Worm (Caenorhabditis elegans): ENCODE measurements around the gene F14D2.11.

The F14D2.11 gene

ce11 chrII:3322257-3322656 lies 19.6 kb downstream of the F14D2.11 start, which contains the start of gene Y46D2A.1:
Y46D2A.1 (plus strand) TSS chrII:3322557.
- TF ChIP-seq nhr-2 (tag; optimal IDR thresholded peaks at IDR 0.05) (no peak), bed-3 (GFP tag; optimal IDR thresholded peaks at IDR 0.05) (no peak), tbx-8 (GFP tag; optimal IDR thresholded peaks at IDR 0.05) (no peak), hlh-1 (tag; optimal IDR thresholded peaks at IDR 0.05) (no peak), ceh-83 (GFP tag; optimal IDR thresholded peaks at IDR 0.05) (no peak), drap-1 (GFP tag; optimal IDR thresholded peaks at IDR 0.05) (no peak), cnd-1 (tag; optimal IDR thresholded peaks at IDR 0.05) (no peak)

- no peak for TF ChIP-seq mep-1 (tag; optimal IDR thresholded peaks at IDR 0.05)
- TF ChIP-seq ztf-11 (tag; optimal IDR thresholded peaks at IDR 0.05), result no peak
- no peak for TF ChIP-seq lsy-2 (tag; optimal IDR thresholded peaks at IDR 0.05)
- no peak for TF ChIP-seq bed-3 (GFP tag; optimal IDR thresholded peaks at IDR 0.05)
Observed at ce11 chrII:3318839-3319238, 23.1 kb downstream of the F14D2.11 start.

- TF ChIP-seq flh-1 (GFP tag; optimal IDR thresholded peaks at IDR 0.05), result no peak
- no peak for TF ChIP-seq hlh-1 (tag; optimal IDR thresholded peaks at IDR 0.05)
- TF ChIP-seq lsy-2 (tag; optimal IDR thresholded peaks at IDR 0.05), result no peak
- no peak for TF ChIP-seq cnd-1 (tag; optimal IDR thresholded peaks at IDR 0.05)
- TF ChIP-seq mls-2 (tag; optimal IDR thresholded peaks at IDR 0.05), result no peak
- TF ChIP-seq nhr-12 (tag; optimal IDR thresholded peaks at IDR 0.05), result no peak
- no peak for TF ChIP-seq unc-39 (tag; optimal IDR thresholded peaks at IDR 0.05)
- TF ChIP-seq elt-3 (tag; optimal IDR thresholded peaks at IDR 0.05), result no peak
- no peak for TF ChIP-seq tbx-8 (GFP tag; optimal IDR thresholded peaks at IDR 0.05)
- TF ChIP-seq ham-2 (GFP tag; optimal IDR thresholded peaks at IDR 0.05), result no peak
Observed at ce11 chrII:3313442-3313841, 28.4 kb downstream of the F14D2.11 start, which contains the start of gene F39E9.6. F39E9.6 (minus strand) TSS chrII:3313542.

- TF ChIP-seq unc-120 (tag; optimal IDR thresholded peaks at IDR 0.05; ENCODE audit: poor library complexity, severe bottlenecking) (peak; percentile 4), hlh-1 (tag; optimal IDR thresholded peaks at IDR 0.05) (peak; percentile 72), nhr-2 (tag; optimal IDR thresholded peaks at IDR 0.05) (no peak), nhr-28 (tag; optimal IDR thresholded peaks at IDR 0.05) (no peak)
Observed at ce11 chrII:3310957-3311657, 30.8 kb downstream of the F14D2.11 start.

ce11 chrII:3309963-3310362 lies 31.9 kb downstream of the F14D2.11 start:
- TF ChIP-seq lin-32 (GFP tag; optimal IDR thresholded peaks at IDR 0.05) (peak; percentile 44), cnd-1 (tag; optimal IDR thresholded peaks at IDR 0.05) (peak; percentile 60), zip-8 (tag; optimal IDR thresholded peaks at IDR 0.05) (peak; percentile 80)

- TF ChIP-seq ces-1 (GFP tag; optimal IDR thresholded peaks at IDR 0.05), result peak; percentile 45
- TF ChIP-seq mep-1 (tag; optimal IDR thresholded peaks at IDR 0.05), result no peak
- TF ChIP-seq pha-4 (tag; optimal IDR thresholded peaks at IDR 0.05), result peak; percentile 21
Observed at ce11 chrII:3303582-3303981, 38.3 kb downstream of the F14D2.11 start.

- TF ChIP-seq nhr-12 (tag; optimal IDR thresholded peaks at IDR 0.05), result no peak
- no peak for TF ChIP-seq bed-3 (GFP tag; optimal IDR thresholded peaks at IDR 0.05)
- TF ChIP-seq lsy-2 (tag; optimal IDR thresholded peaks at IDR 0.05), result no peak
- TF ChIP-seq ham-2 (GFP tag; optimal IDR thresholded peaks at IDR 0.05), result no peak
- no peak for TF ChIP-seq nhr-2 (tag; optimal IDR thresholded peaks at IDR 0.05)
- no peak for TF ChIP-seq ces-1 (GFP tag; optimal IDR thresholded peaks at IDR 0.05)
- no peak for TF ChIP-seq ceh-43 (GFP tag; optimal IDR thresholded peaks at IDR 0.05)
- TF ChIP-seq tbx-8 (GFP tag; optimal IDR thresholded peaks at IDR 0.05), result no peak
- no peak for TF ChIP-seq unc-39 (tag; optimal IDR thresholded peaks at IDR 0.05)
- TF ChIP-seq sptf-1 (tag; optimal IDR thresholded peaks at IDR 0.05), result no peak
- no peak for TF ChIP-seq flh-1 (GFP tag; optimal IDR thresholded peaks at IDR 0.05)
- no peak for TF ChIP-seq unc-62 (GFP tag; optimal IDR thresholded peaks at IDR 0.05)
- TF ChIP-seq nhr-237 (tag; optimal IDR thresholded peaks at IDR 0.05), result no peak
- no peak for TF ChIP-seq snpc-4 (tag; optimal IDR thresholded peaks at IDR 0.05)
- TF ChIP-seq nhr-76 (tag; optimal IDR thresholded peaks at IDR 0.05), result no peak
- no peak for TF ChIP-seq drap-1 (GFP tag; optimal IDR thresholded peaks at IDR 0.05)
Observed at ce11 chrII:3299457-3299856, 42.4 kb downstream of the F14D2.11 start, which contains the start of gene btb-22. btb-22 (plus strand) TSS chrII:3299757.

Data from whole organism, mixed stage, embryonic.